Fruit fly (Drosophila melanogaster): Measurements from ENCODE around the gene CG9986.

Gene CG9986

DNA sequence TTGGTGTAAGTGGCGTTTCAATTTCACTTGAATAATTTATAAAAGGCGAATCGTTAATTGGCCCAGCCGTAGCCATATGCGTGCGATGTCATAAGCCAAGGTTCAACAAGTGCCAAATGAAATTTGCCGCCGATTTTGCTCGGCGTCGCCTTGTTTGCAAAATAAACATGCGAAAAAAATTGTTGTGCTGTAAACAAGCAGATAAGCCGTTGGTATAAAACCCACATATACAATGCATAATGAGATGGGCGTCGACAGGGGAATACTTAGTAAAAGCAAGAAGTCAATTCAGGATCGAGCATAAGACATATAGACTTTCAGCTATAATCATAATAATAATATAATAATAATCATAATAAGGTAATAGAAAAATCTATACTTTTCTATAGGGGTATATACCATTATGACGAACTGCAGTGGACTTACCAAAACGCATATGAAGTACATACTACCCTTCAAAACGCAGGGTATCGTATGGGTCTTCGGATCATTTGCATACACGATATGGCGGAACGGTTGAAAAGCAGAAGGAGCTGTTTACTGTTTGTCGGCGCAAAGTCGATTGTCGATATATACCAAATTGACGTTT, 50.3 kb downstream of the CG9986 start:
- no peak for TF ChIP-seq CG17801 (GFP tag; optimal IDR thresholded peaks at IDR 0.05; ENCODE audit: partially characterized antibody)
